Fruit fly (Drosophila melanogaster) whole organism: ENCODE data around the gene CG15356.

Experiments
- CG8478 ChIP-seq: fragments of >200 bp; optimal IDR thresholded peaks from 2 replicates; lab custom pipeline; 2018; ENCODE audit warnings: inconsistent platforms
- Dll ChIP-seq: fragments of >200 bp; optimal IDR thresholded peaks from 2 replicates; lab custom pipeline; 2017
- EcR ChIP-seq, 2 experiments: fragments of >200 bp; optimal IDR thresholded peaks; 2 replicates each; lab custom pipeline; 2017; ENCODE audit warnings: missing biosample characterization in 2 of 2, missing genetic modification characterization in 2 of 2, missing genetic modification reagents in 2 of 2
- pan ChIP-seq: fragments of >200 bp; optimal IDR thresholded peaks from 2 replicates; lab custom pipeline; 2017
- psq ChIP-seq: fragments of >200 bp; optimal IDR thresholded peaks from 2 replicates; lab custom pipeline; 2017
- usp ChIP-seq: fragments of >200 bp; optimal IDR thresholded peaks from 2 replicates; lab custom pipeline; 2017; ENCODE audit warnings: missing biosample characterization, missing genetic modification characterization, mixed read lengths

CG15356 gene

dm6 chr2L:1972450-1973119 is 8.0 kb downstream of the CG15356 start:
- TF ChIP-seq psq (lab: Kevin White, UChicago) (no peak), pan (lab: Kevin White, UChicago) (no peak), Dll (peak; percentile 79), CG8478 (lab: Kevin White, UChicago) (peak; percentile 89), usp (GFP tag; lab: Kevin White, UChicago) (no peak), EcR (GFP tag; optimal IDR thresholded peaks at IDR 0.05; lab: Kevin White, UChicago) (no peak)

dm6 chr2L:1970312-1970929 is 10.1 kb downstream of the CG15356 start, which contains the start of gene erm:
TSS of gene erm (minus strand) at chr2L:1970362.
- no peak for TF ChIP-seq Dll
- no peak for TF ChIP-seq psq (lab: Kevin White, UChicago)
- TF ChIP-seq EcR (GFP tag; optimal IDR thresholded peaks at IDR 0.05; lab: Kevin White, UChicago), result no peak
- no peak for TF ChIP-seq CG8478 (lab: Kevin White, UChicago)
- TF ChIP-seq usp (GFP tag; lab: Kevin White, UChicago), result no peak
- TF ChIP-seq pan (lab: Kevin White, UChicago), result no peak

- TF ChIP-seq Dll, result no peak
Measured at dm6 chr2L:1967861-1968260, 12.7 kb downstream of the CG15356 start.

- TF ChIP-seq Dll (no peak), pan (lab: Kevin White, UChicago) (no peak), CG8478 (lab: Kevin White, UChicago) (no peak), usp (GFP tag; lab: Kevin White, UChicago) (no peak), EcR (GFP tag; optimal IDR thresholded peaks at IDR 0.05; lab: Kevin White, UChicago) (no peak), psq (lab: Kevin White, UChicago) (no peak)
Measured at dm6 chr2L:1967301-1967700, 13.3 kb downstream of the CG15356 start.

- TF ChIP-seq CG8478 (lab: Kevin White, UChicago), result no peak
- TF ChIP-seq Dll, result no peak
- no peak for TF ChIP-seq EcR (GFP tag; optimal IDR thresholded peaks at IDR 0.05; lab: Kevin White, UChicago)
- no peak for TF ChIP-seq usp (GFP tag; lab: Kevin White, UChicago)
Measured at dm6 chr2L:1961932-1962496, 18.5 kb downstream of the CG15356 start.

- TF ChIP-seq Dll (no peak), CG8478 (lab: Kevin White, UChicago) (no peak), usp (GFP tag; lab: Kevin White, UChicago) (no peak), EcR (GFP tag; optimal IDR thresholded peaks at IDR 0.05; lab: Kevin White, UChicago) (no peak), psq (lab: Kevin White, UChicago) (no peak), pan (lab: Kevin White, UChicago) (no peak)
Measured at dm6 chr2L:1960056-1960455, 20.5 kb downstream of the CG15356 start.

dm6 chr2L:1959420-1959819 is 21.1 kb downstream of the CG15356 start:
- TF ChIP-seq usp (GFP tag; lab: Kevin White, UChicago) (no peak), EcR (GFP tag; optimal IDR thresholded peaks at IDR 0.05; lab: Kevin White, UChicago) (no peak), CG8478 (lab: Kevin White, UChicago) (no peak), pan (lab: Kevin White, UChicago) (no peak), Dll (no peak), psq (lab: Kevin White, UChicago) (no peak)

- TF ChIP-seq psq (lab: Kevin White, UChicago) (no peak), CG8478 (lab: Kevin White, UChicago) (no peak), Dll (no peak), pan (lab: Kevin White, UChicago) (no peak)
Measured at dm6 chr2L:1954541-1954940, 26.0 kb downstream of the CG15356 start.

- TF ChIP-seq Dll (no peak), usp (GFP tag; lab: Kevin White, UChicago) (no peak), psq (lab: Kevin White, UChicago) (no peak), pan (lab: Kevin White, UChicago) (no peak)
Measured at dm6 chr2L:1947959-1948358, 32.6 kb downstream of the CG15356 start.

- TF ChIP-seq psq (lab: Kevin White, UChicago) (no peak), EcR (GFP tag; optimal IDR thresholded peaks at IDR 0.05; lab: Kevin White, UChicago) (no peak), Dll (no peak), usp (GFP tag; lab: Kevin White, UChicago) (no peak), pan (lab: Kevin White, UChicago) (no peak), CG8478 (lab: Kevin White, UChicago) (no peak)
Measured at dm6 chr2L:1946628-1947027, 33.9 kb downstream of the CG15356 start, which contains the start of gene CG33673. TSS of gene CG33673 (minus strand) at chr2L:1946728.

dm6 chr2L:1945609-1946008 is 34.9 kb downstream of the CG15356 start, which contains the start of gene CG15357:
TSS of gene CG15357 (minus strand) at chr2L:1945709.
- TF ChIP-seq Dll, result no peak
- TF ChIP-seq EcR (GFP tag; optimal IDR thresholded peaks at IDR 0.05; lab: Kevin White, UChicago), result no peak
- TF ChIP-seq CG8478 (lab: Kevin White, UChicago), result no peak
- no peak for TF ChIP-seq usp (GFP tag; lab: Kevin White, UChicago)
- TF ChIP-seq pan (lab: Kevin White, UChicago), result no peak
- no peak for TF ChIP-seq psq (lab: Kevin White, UChicago)
